Fruit fly (Drosophila melanogaster): ENCODE data around the gene RnrL.
A peak's percentile ranks its signal among the peaks of the same experiment; 100 is the strongest.

RnrL gene

dm6 chr2L:10311822-10312221, 15.9 kb downstream of the RnrL start (continued):
- TF ChIP-seq CG5953 (GFP tag; IDR thresholded peaks at IDR 0.05), result no peak
- no peak for TF ChIP-seq cas (GFP tag; IDR thresholded peaks at IDR 0.05)
- TF ChIP-seq Ptx1 (GFP tag; IDR thresholded peaks at IDR 0.05), result no peak
- TF ChIP-seq CG17802 (tag; optimal IDR thresholded peaks at IDR 0.05), result peak; percentile 34
- TF ChIP-seq Tbp (GFP tag; optimal IDR thresholded peaks at IDR 0.05), result no peak
- no peak for TF ChIP-seq Vsx1 (GFP tag; optimal IDR thresholded peaks at IDR 0.05)
- TF ChIP-seq phol (tag; optimal IDR thresholded peaks at IDR 0.05), result peak; percentile 21
- 0 out of 3 replicates have a peak, but pooled peaks have one; percentile 36 for TF ChIP-seq CG6791 (GFP tag; IDR thresholded peaks at IDR 0.05; ENCODE audit: partially characterized antibody)
- TF ChIP-seq CG18619 (GFP tag; optimal IDR thresholded peaks at IDR 0.05), result no peak
- TF ChIP-seq CG12155 (GFP tag; optimal IDR thresholded peaks at IDR 0.05), result no peak
- TF ChIP-seq zen (tag; optimal IDR thresholded peaks at IDR 0.05), result peak; percentile 26
- no peak for TF ChIP-seq Chrac-16 (GFP tag; optimal IDR thresholded peaks at IDR 0.05)
- TF ChIP-seq CG5180 (GFP tag; optimal IDR thresholded peaks at IDR 0.05), result no peak
- TF ChIP-seq croc (GFP tag; conservative IDR thresholded peaks at IDR 0.05), result no peak
- no peak for TF ChIP-seq CG17612 (GFP tag; IDR thresholded peaks at IDR 0.05)
- TF ChIP-seq MESR4 (GFP tag; optimal IDR thresholded peaks at IDR 0.05), result peak; percentile 83
- peak; percentile 42; the same call in 1 of the 2 replicates for TF ChIP-seq CG13287 (GFP tag; IDR thresholded peaks at IDR 0.05; ENCODE audit: partially characterized antibody)
- no peak for TF ChIP-seq Atf-2 (GFP tag; optimal IDR thresholded peaks at IDR 0.05)
- TF ChIP-seq HmgZ (tag; optimal IDR thresholded peaks at IDR 0.05), result no peak
- TF ChIP-seq CG42726 (GFP tag; IDR thresholded peaks at IDR 0.05; ENCODE audit: partially characterized antibody), result no peak
- TF ChIP-seq CTCF (GFP tag; optimal IDR thresholded peaks at IDR 0.05), result no peak
- TF ChIP-seq grn (GFP tag; optimal IDR thresholded peaks at IDR 0.05), result no peak
- peak; percentile 99 for TF ChIP-seq CG1603 (tag; optimal IDR thresholded peaks at IDR 0.05)
- TF ChIP-seq chinmo (GFP tag; IDR thresholded peaks at IDR 0.05; ENCODE audit: partially characterized antibody), result 0 out of 4 replicates have a peak, but pooled peaks have one; percentile 50
- TF ChIP-seq CG4328 (GFP tag; optimal IDR thresholded peaks at IDR 0.05), result no peak
- TF ChIP-seq unc-4 (GFP tag; IDR thresholded peaks at IDR 0.05; ENCODE audit: partially characterized antibody), result peak; percentile 38; the same call in 1 of the 2 replicates
- peak; percentile 76 for TF ChIP-seq CG4617 (GFP tag; optimal IDR thresholded peaks at IDR 0.05; ENCODE audit: borderline replicate concordance)
- no peak for TF ChIP-seq CG12299 (tag; optimal IDR thresholded peaks at IDR 0.05)
- no peak for TF ChIP-seq salm (tag; optimal IDR thresholded peaks at IDR 0.05)
- no peak for TF ChIP-seq CG18764 (GFP tag; optimal IDR thresholded peaks at IDR 0.05)
- TF ChIP-seq kah (GFP tag; optimal IDR thresholded peaks at IDR 0.05), result no peak
- TF ChIP-seq CG12659 (GFP tag; optimal IDR thresholded peaks at IDR 0.05), result peak; percentile 62
- no peak for TF ChIP-seq CG16863 (GFP tag; optimal IDR thresholded peaks at IDR 0.05)
- no peak for TF ChIP-seq CG31441 (GFP tag; IDR thresholded peaks at IDR 0.05)
- TF ChIP-seq peb (GFP tag; IDR thresholded peaks at IDR 0.05), result no peak
- TF ChIP-seq CG3995 (GFP tag; optimal IDR thresholded peaks at IDR 0.05), result peak; percentile 10
- TF ChIP-seq tap (tag; optimal IDR thresholded peaks at IDR 0.05), result no peak
- TF ChIP-seq gce (GFP tag; IDR thresholded peaks at IDR 0.05), result no peak
- TF ChIP-seq CG34224 (GFP tag; IDR thresholded peaks at IDR 0.05; ENCODE audit: partially characterized antibody), result 0 out of 3 replicates have a peak, but pooled peaks have one; percentile 12
- no peak for TF ChIP-seq nerfin-2 (GFP tag; IDR thresholded peaks at IDR 0.05; ENCODE audit: partially characterized antibody)
- peak; percentile 5 for TF ChIP-seq CG10267 (tag; optimal IDR thresholded peaks at IDR 0.05)
- no peak for TF ChIP-seq CG16779 (GFP tag; IDR thresholded peaks at IDR 0.05)
- TF ChIP-seq CG12104 (GFP tag; optimal IDR thresholded peaks at IDR 0.05), result no peak
- TF ChIP-seq sqz (GFP tag; optimal IDR thresholded peaks at IDR 0.05), result no peak
- no peak for TF ChIP-seq CG13624 (GFP tag; optimal IDR thresholded peaks at IDR 0.05)
- TF ChIP-seq CG7928 (GFP tag; optimal IDR thresholded peaks at IDR 0.05), result no peak
- peak; percentile 43 for TF ChIP-seq Med (GFP tag)
- no peak for TF ChIP-seq sd (tag; optimal IDR thresholded peaks at IDR 0.05)
- no peak for TF ChIP-seq CG17186 (GFP tag; optimal IDR thresholded peaks at IDR 0.05)
- TF ChIP-seq ERR (GFP tag; optimal IDR thresholded peaks at IDR 0.05), result no peak
- TF ChIP-seq ftz-f1 (GFP tag; optimal IDR thresholded peaks at IDR 0.05), result no peak

Measured in whole organism, embryonic.